Worm (Caenorhabditis elegans): ENCODE data around the gene rpc-11.
"Not testable (repeated sequence)": the region's sequence is repeated elsewhere in the genome, so short reads cannot be mapped to it uniquely, and the experiment has no call there.

rpc-11 gene

ce11 chrIV:1454194-1454593, 44.4 kb upstream of the rpc-11 start (continued):
- no peak for TF ChIP-seq ztf-7 (tag; optimal IDR thresholded peaks at IDR 0.05)
- peak; percentile 92 for TF ChIP-seq dve-1 (tag; optimal IDR thresholded peaks at IDR 0.05; ENCODE audit: insufficient read depth)
- TF ChIP-seq spr-1 (tag; optimal IDR thresholded peaks at IDR 0.05) = no peak
- TF ChIP-seq hmg-1.1 (GFP tag; IDR thresholded peaks at IDR 0.05) = 0 out of 2 replicates have a peak, but pooled peaks have one; percentile 11
- TF ChIP-seq daf-19 (GFP tag; conservative IDR thresholded peaks at IDR 0.05) = no peak
- peak; percentile 85 for TF ChIP-seq php-3 (GFP tag; IDR thresholded peaks at IDR 0.05)
- TF ChIP-seq nhr-237 (tag; optimal IDR thresholded peaks at IDR 0.05) = no peak
- TF ChIP-seq ceh-82 (tag; optimal IDR thresholded peaks at IDR 0.05) = no peak
- TF ChIP-seq rbr-2 (tag; optimal IDR thresholded peaks at IDR 0.05) = peak; percentile 33
- no peak for TF ChIP-seq D1046.2 (GFP tag; IDR thresholded peaks at IDR 0.05)
- TF ChIP-seq mep-1 (tag; optimal IDR thresholded peaks at IDR 0.05) = peak; percentile 56
- TF ChIP-seq daf-12 (tag; optimal IDR thresholded peaks at IDR 0.05) = no peak
- no peak for TF ChIP-seq zfp-2 (tag; optimal IDR thresholded peaks at IDR 0.05)
- TF ChIP-seq spr-3 (GFP tag; optimal IDR thresholded peaks at IDR 0.05) = no peak
- peak; percentile 97 for TF ChIP-seq mxl-2 (GFP tag; conservative IDR thresholded peaks at IDR 0.05)
- peak in 1 of 2 experiments; percentile 74 for TF ChIP-seq mdl-1 (tag; optimal IDR thresholded peaks at IDR 0.05)
- peak; percentile 86 for TF ChIP-seq hlh-30 (tag; optimal IDR thresholded peaks at IDR 0.05; ENCODE audit: insufficient read depth)
- peak in 1 of 2 experiments; percentile 99 for TF ChIP-seq unc-62 (GFP tag; optimal IDR thresholded peaks at IDR 0.05 in 1 of 2)
- no peak for TF ChIP-seq unc-62 (tag; optimal IDR thresholded peaks at IDR 0.05)
- TF ChIP-seq Y105C5A.15 (GFP tag; IDR thresholded peaks at IDR 0.05) = no peak
- TF ChIP-seq egl-27 (tag; optimal IDR thresholded peaks at IDR 0.05) = no peak
- no peak for TF ChIP-seq fkh-10 (GFP tag; optimal IDR thresholded peaks at IDR 0.05)
- TF ChIP-seq madf-5 (GFP tag; IDR thresholded peaks at IDR 0.05) = no peak
- TF ChIP-seq lin-29 (GFP tag; IDR thresholded peaks at IDR 0.05) = no peak
- no peak for TF ChIP-seq set-16 (GFP tag; IDR thresholded peaks at IDR 0.05)
- TF ChIP-seq Y5F2A.4 (GFP tag; optimal IDR thresholded peaks at IDR 0.05) = no peak
- TF ChIP-seq T20F7.1 (GFP tag; optimal IDR thresholded peaks at IDR 0.05) = peak; percentile 64
- TF ChIP-seq lin-38 (GFP tag; IDR thresholded peaks at IDR 0.05) = peak; percentile 31; the same call in 1 of the 2 replicates
- peak; percentile 90 for TF ChIP-seq nhr-102 (tag; optimal IDR thresholded peaks at IDR 0.05)
- no peak; the same call in 1 of the 2 replicates for TF ChIP-seq ceh-20 (GFP tag; IDR thresholded peaks at IDR 0.05)

- peak; percentile 61 for TF ChIP-seq nhr-28 (tag; optimal IDR thresholded peaks at IDR 0.05)
- TF ChIP-seq dmd-6 (GFP tag; IDR thresholded peaks at IDR 0.05) = peak; percentile 12; the same call in 1 of the 2 replicates
- no peak for TF ChIP-seq nhr-41 (GFP tag; IDR thresholded peaks at IDR 0.05)
Measured at ce11 chrIV:1453451-1453850, 43.6 kb upstream of the rpc-11 start.

- TF ChIP-seq hlh-30 (tag; optimal IDR thresholded peaks at IDR 0.05; ENCODE audit: insufficient read depth) (peak; percentile 59), dmd-8 (GFP tag; IDR thresholded peaks at IDR 0.05) (no peak), unc-62 (GFP tag; optimal IDR thresholded peaks at IDR 0.05 in 1 of 2) (peak in 1 of 2 experiments; percentile 69), unc-62 (tag; optimal IDR thresholded peaks at IDR 0.05) (no peak), rbr-2 (tag; optimal IDR thresholded peaks at IDR 0.05) (no peak), nhr-28 (tag; optimal IDR thresholded peaks at IDR 0.05) (peak; percentile 59), mxl-3 (GFP tag; optimal IDR thresholded peaks at IDR 0.05) (no peak), nhr-77 (tag; optimal IDR thresholded peaks at IDR 0.05) (no peak), mdl-1 (tag; optimal IDR thresholded peaks at IDR 0.05) (no peak), D1046.2 (GFP tag; IDR thresholded peaks at IDR 0.05) (no peak), nhr-6 (tag; optimal IDR thresholded peaks at IDR 0.05) (no peak)
Measured at ce11 chrIV:1452480-1452879, 42.6 kb upstream of the rpc-11 start.

ce11 chrIV:1448528-1448927, 38.7 kb upstream of the rpc-11 start:
- TF ChIP-seq lin-38 (GFP tag; IDR thresholded peaks at IDR 0.05) (peak; percentile 48), set-16 (GFP tag; IDR thresholded peaks at IDR 0.05) (0 out of 2 replicates have a peak, but pooled peaks have one; percentile 29), pha-4 (GFP tag; IDR thresholded peaks at IDR 0.05) (peak; percentile 17; the same call in 1 of the 2 replicates)
- TF ChIP-seq pha-4 (tag; optimal IDR thresholded peaks at IDR 0.05) = not testable (repeated sequence)
